Fruit fly (Drosophila melanogaster) whole organism, wandering third instar larva: Measurements from ENCODE around the gene Dad1.

ENCODE experiments used
- CG32264 ChIP-seq: fragments of 200-800 bp; sonication (Bioruptor generic); optimal IDR thresholded peaks from 2 replicates; lab custom pipeline; 2016; ENCODE audit warnings: missing biosample characterization, missing genetic modification characterization
- CG9705 ChIP-seq: fragments of 200-800 bp; sonication (Bioruptor generic); optimal IDR thresholded peaks from 2 replicates; lab custom pipeline; 2018; ENCODE audit warnings: missing biosample characterization, mild to moderate bottlenecking, missing genetic modification characterization
- CrebA ChIP-seq: fragments of 200-800 bp; sonication (Bioruptor generic); optimal IDR thresholded peaks from 2 replicates; lab custom pipeline; 2016; ENCODE audit warnings: missing biosample characterization, mild to moderate bottlenecking, missing genetic modification characterization, borderline replicate concordance
- Dfd ChIP-seq: fragments of >200 bp; optimal IDR thresholded peaks from 2 replicates; lab custom pipeline; 2017; ENCODE audit warnings: missing biosample characterization, missing genetic modification characterization
- Dif ChIP-seq: fragments of 200-275, 200-300 bp; sonication (Bioruptor generic); optimal IDR thresholded peaks from 2 replicates; lab custom pipeline; 2018; ENCODE audit warnings: missing biosample characterization, missing genetic modification characterization; ENCODE audit not compliant: partially characterized antibody
- HLH106 ChIP-seq: fragments of 200-800 bp; optimal IDR thresholded peaks from 3 replicates; lab custom pipeline; 2019; ENCODE audit warnings: missing biosample characterization, mild to moderate bottlenecking, missing genetic modification characterization, moderate library complexity
- Hnf4 ChIP-seq: fragments of 200-800 bp; sonication (Bioruptor generic); optimal IDR thresholded peaks from 2 replicates; lab custom pipeline; 2016; ENCODE audit warnings: missing biosample characterization, mild to moderate bottlenecking, missing genetic modification characterization
- Hr83 ChIP-seq: fragments of 200-300 bp; sonication (Bioruptor generic); optimal IDR thresholded peaks from 2 replicates; lab custom pipeline; 2016; ENCODE audit warnings: missing biosample characterization, mild to moderate bottlenecking, missing genetic modification characterization, moderate library complexity; ENCODE audit not compliant: poor library complexity, severe bottlenecking
- Mio ChIP-seq: sonication (Bioruptor generic); optimal IDR thresholded peaks from 2 replicates; lab custom pipeline; 2016; ENCODE audit warnings: missing biosample characterization, missing genetic modification characterization
- N ChIP-seq: fragments of >200 bp; optimal IDR thresholded peaks from 2 replicates; lab custom pipeline; 2018; ENCODE audit warnings: missing biosample characterization, missing external identifiers, missing genetic modification characterization
- OdsH ChIP-seq: fragments of 200-800 bp; sonication (Bioruptor generic); optimal IDR thresholded peaks from 2 replicates; lab custom pipeline; 2016; ENCODE audit warnings: missing biosample characterization, mild to moderate bottlenecking, missing genetic modification characterization
- brk ChIP-seq: fragments of 200-800 bp; sonication (Bioruptor generic); optimal IDR thresholded peaks from 2 replicates; lab custom pipeline; 2016; ENCODE audit warnings: missing biosample characterization, mild to moderate bottlenecking, missing genetic modification characterization
- dl ChIP-seq, 2 experiments: fragments of 175-275, 200-275 bp in 1 of 2; fragments of 200-275 bp in 1 of 2; sonication (Bioruptor generic); optimal IDR thresholded peaks; lab custom pipeline; 2018; ENCODE audit warnings: mild to moderate bottlenecking in 2 of 2, missing biosample characterization in 2 of 2, missing genetic modification characterization in 2 of 2, moderate library complexity in 2 of 2; ENCODE audit not compliant: partially characterized antibody in 2 of 2, insufficient read depth in 1 of 2
- dmrt93B ChIP-seq: fragments of 200-800 bp; sonication (Bioruptor generic); optimal IDR thresholded peaks from 2 replicates; lab custom pipeline; 2018; ENCODE audit warnings: missing biosample characterization, mild to moderate bottlenecking, missing genetic modification characterization
- foxo ChIP-seq, 2 experiments: fragments of 200-800 bp; sonication (Bioruptor generic); optimal IDR thresholded peaks; 2 replicates in 1 of 2; 3 replicates in 1 of 2; lab custom pipeline; 2016 to 2017; ENCODE audit warnings: missing biosample characterization in 2 of 2, missing genetic modification characterization in 2 of 2
- h ChIP-seq: fragments of 200-800 bp; sonication (Bioruptor generic); optimal IDR thresholded peaks from 3 replicates; lab custom pipeline; 2016; ENCODE audit warnings: missing biosample characterization, mild to moderate bottlenecking, missing genetic modification characterization
- lola ChIP-seq: fragments of >200 bp; optimal IDR thresholded peaks from 2 replicates; lab custom pipeline; 2017; ENCODE audit warnings: missing biosample characterization, missing genetic modification characterization
- pan ChIP-seq: fragments of >200 bp; optimal IDR thresholded peaks from 2 replicates; lab custom pipeline; 2017
- psq ChIP-seq: fragments of 200-800 bp; sonication (Bioruptor generic); optimal IDR thresholded peaks from 3 replicates; lab custom pipeline; 2017; ENCODE audit warnings: missing biosample characterization, mild to moderate bottlenecking, missing genetic modification characterization, moderate library complexity
- rgr ChIP-seq: fragments of 200-800 bp; sonication (Bioruptor generic); optimal IDR thresholded peaks from 3 replicates; lab custom pipeline; 2016; ENCODE audit warnings: missing biosample characterization, mild to moderate bottlenecking, missing genetic modification characterization
- sage ChIP-seq: fragments of 200-800 bp; sonication (Bioruptor generic); optimal IDR thresholded peaks from 2 replicates; lab custom pipeline; 2016; ENCODE audit warnings: missing biosample characterization, mild to moderate bottlenecking, missing genetic modification characterization
- sv ChIP-seq: fragments of 200-800 bp; sonication (Bioruptor generic); optimal IDR thresholded peaks from 3 replicates; lab custom pipeline; 2016; ENCODE audit warnings: missing biosample characterization, missing genetic modification characterization
- tai ChIP-seq: sonication (Bioruptor generic); optimal IDR thresholded peaks from 2 replicates; lab custom pipeline; 2016; ENCODE audit warnings: missing biosample characterization, missing genetic modification characterization
- usp ChIP-seq: fragments of >200 bp; optimal IDR thresholded peaks from 2 replicates; lab custom pipeline; 2017; ENCODE audit warnings: missing biosample characterization, missing genetic modification characterization
- woc ChIP-seq: sonication (Bioruptor generic); optimal IDR thresholded peaks from 2 replicates; lab custom pipeline; 2016; ENCODE audit warnings: missing biosample characterization, mild to moderate bottlenecking, missing genetic modification characterization

Gene Dad1

DNA sequence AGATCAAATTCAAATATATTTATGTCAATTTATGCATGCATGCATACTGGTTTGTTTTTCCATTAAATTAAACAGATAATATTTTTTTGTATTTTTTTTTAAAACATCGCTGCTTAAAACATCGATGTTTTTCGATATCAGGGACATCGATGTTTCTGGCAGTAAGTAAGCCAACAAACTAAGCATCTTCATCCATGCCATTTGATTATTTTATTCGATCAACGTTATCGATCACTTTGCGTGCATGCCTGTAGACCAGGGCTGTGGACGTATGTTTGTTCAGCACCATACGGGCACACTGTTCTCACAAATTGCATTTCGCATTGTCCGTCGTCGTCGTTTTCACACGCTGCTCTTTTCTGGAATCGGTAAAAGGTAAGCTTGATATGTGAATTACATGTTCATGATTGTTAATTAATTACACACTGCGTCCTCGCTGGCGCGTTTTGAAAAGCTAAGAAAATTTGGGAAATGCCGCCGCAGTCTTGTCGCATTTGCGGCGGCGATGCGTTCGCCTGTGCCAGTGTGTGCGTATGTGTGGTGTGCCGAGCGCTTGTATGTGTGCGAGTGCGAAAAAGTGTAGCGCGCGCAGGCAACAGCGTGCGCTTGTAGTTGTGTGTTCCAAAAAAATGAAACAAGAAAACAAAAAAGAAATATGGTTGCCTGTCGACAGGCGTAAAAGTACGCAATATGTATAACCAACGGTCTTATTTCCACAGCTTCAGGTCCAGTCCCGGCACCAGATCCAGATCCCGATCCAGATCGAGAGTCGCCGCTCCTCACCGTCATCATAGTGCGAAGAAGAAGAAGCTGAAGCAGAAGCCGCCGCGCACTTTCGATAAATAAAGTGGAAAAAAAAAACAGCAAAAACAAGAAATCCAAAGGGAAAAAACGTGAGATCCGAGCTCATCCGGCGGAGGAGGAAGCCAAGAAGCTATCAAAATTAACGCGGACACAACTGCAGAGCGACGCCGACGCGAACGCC, 19.6 kb upstream of the Dad1 start, which contains the start of gene emb (continued):
- TF ChIP-seq CG9705 (GFP tag; lab: Kevin White, UChicago): peak; percentile 25
- peak; percentile 75 for TF ChIP-seq N (GFP tag; lab: Kevin White, UChicago)
- no peak for TF ChIP-seq Hnf4 (GFP tag; lab: Kevin White, UChicago)
- TF ChIP-seq usp (GFP tag; lab: Kevin White, UChicago): no peak
- TF ChIP-seq OdsH (GFP tag; lab: Kevin White, UChicago): peak; percentile 40
- TF ChIP-seq h (GFP tag; lab: Kevin White, UChicago): peak; percentile 58
- no peak for TF ChIP-seq CrebA (GFP tag; lab: Kevin White, UChicago)
- peak; percentile 11 for TF ChIP-seq HLH106 (tag; lab: Kevin White, UChicago)

DNA sequence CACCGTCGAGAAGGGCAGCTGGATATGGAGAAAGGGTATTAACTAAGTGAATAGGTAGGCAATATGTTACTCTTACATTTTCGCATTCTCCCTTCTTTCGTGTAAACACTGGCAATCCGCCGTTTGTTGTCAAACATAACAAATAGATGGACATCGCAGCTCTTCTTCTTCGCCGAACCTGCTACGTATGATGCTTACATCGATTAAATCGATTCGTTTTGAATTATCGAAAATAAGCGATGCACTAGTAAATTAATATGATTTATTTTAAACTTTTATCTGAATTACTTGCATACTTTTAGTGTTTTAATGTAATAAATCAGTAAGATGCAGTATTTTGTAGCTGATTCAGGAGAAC, 19.0 kb upstream of the Dad1 start, which contains the start of gene fy:
Gene fy, minus strand, starts transcription at position 353 of the 358 bp plus-strand sequence.
- TF ChIP-seq CrebA (GFP tag; lab: Kevin White, UChicago) (no peak), dmrt93B (GFP tag; lab: Kevin White, UChicago) (no peak), dl (GFP tag; optimal IDR thresholded peaks at IDR 0.05; lab: Kevin White, UChicago; ENCODE audit: insufficient read depth in 1 of 2, partially characterized antibody in 2 of 2) (no peak), sv (GFP tag; lab: Kevin White, UChicago) (no peak), HLH106 (tag; lab: Kevin White, UChicago) (no peak)

DNA sequence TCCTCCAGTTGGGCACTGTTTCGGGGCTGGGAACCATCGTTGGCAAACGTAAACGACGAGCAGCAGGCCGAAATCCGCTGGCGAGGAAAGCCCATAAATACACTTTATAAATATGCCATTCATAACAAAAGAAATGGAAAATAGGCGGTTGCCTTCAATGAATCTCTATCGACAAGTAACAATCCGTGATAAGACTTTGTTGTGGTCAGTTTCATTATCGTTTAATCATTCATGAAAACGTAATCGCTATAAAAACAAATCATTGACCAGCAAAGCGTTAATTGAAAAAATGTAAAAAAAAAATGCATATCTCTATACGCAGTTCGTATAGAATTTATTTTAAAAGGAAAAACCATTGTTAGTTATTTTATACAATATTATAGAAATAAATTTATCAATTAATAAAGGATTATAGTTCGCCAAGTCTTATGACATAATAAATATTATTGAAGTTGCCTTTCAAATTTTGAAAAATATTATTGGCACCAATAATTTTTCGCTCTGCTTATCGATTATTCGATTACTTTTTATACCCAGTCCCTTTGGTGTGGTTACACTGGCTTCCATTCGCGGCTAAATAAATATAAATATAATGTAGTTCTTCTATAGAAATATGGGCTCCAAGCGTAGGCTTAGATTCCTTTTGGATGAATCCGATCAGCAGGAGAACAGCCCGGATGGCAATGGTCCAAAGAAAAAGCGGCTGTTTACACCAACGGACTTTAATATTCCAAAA, 16.1 kb upstream of the Dad1 start, which contains the start of gene CG31898:
Gene CG31898, plus strand, starts transcription at position 559 of the 736 bp plus-strand sequence.
- TF ChIP-seq sage (GFP tag; lab: Kevin White, UChicago) (peak; percentile 26), tai (no peak), Dfd (GFP tag; lab: Kevin White, UChicago) (no peak), Dif (GFP tag; lab: Kevin White, UChicago) (no peak)

DNA sequence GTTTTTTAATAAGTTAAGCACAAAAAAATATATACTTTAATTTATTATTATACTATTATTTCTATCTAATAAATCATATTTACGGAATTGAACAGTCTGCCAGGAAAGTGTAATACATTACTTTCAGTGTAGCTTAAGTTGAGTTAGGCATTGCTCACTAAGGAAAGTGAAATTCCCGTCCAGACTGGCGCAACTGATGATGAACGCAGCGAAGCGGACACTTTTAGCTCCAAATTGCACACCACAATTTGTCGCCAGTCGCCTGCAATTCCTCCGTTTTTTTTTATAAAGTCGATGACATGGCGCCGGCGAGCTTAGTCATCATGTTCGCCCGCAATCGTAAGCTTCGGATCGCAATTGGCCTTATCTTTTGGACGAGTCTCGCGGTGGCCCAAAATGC, 14.8 kb upstream of the Dad1 start, which contains the start of gene CG13386:
Gene CG13386, plus strand, starts transcription at position 301 of the 400 bp plus-strand sequence.
- TF ChIP-seq lola (GFP tag; lab: Kevin White, UChicago) (no peak), CrebA (GFP tag; lab: Kevin White, UChicago) (no peak), CG32264 (no peak), psq (no peak), Dfd (GFP tag; lab: Kevin White, UChicago) (no peak), foxo (GFP tag; optimal IDR thresholded peaks at IDR 0.05; lab: Kevin White, UChicago) (no peak), brk (GFP tag; lab: Kevin White, UChicago) (no peak), OdsH (GFP tag; lab: Kevin White, UChicago) (no peak), Hnf4 (GFP tag; lab: Kevin White, UChicago) (no peak), rgr (GFP tag; lab: Kevin White, UChicago) (no peak), pan (lab: Kevin White, UChicago) (no peak), Mio (GFP tag; lab: Kevin White, UChicago) (no peak)

DNA sequence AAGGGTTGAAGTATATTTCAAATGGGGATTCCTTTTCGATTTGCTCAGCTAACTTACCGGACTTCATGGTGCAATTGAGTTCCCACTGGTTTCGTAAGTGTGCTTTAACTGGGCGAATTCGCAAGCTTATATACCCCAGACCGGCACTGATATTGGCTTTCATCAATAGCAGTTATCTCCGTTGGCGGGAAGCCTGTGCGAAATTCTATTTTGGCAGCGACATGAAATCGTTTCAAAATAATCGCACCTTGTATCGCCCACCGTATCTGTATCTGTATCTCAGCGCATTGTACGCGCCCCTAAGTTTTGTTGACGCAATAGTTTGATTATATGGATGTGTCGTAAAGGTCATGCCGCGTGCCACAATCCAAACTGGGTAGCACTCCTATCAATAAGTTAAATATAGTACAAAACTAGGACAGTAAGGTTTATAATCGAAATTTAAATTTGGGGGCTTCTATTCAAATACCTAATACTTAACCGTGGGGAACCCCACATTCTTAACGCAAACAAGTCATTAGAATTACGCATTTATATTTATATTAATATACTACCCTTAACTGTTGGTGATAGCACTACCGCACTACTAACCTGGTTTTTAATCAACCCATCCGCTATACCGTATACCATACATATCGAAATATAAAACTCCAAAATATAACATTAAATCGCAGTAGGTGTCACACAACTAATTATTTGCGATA, 12.2 kb upstream of the Dad1 start, which contains the start of the genes Peritrophin-15a and CG13385:
Gene Peritrophin-15a, minus strand, starts transcription at position 101 of the 704 bp plus-strand sequence.
Gene CG13385, plus strand, starts transcription at position 654 of the 704 bp plus-strand sequence.
- TF ChIP-seq h (GFP tag; lab: Kevin White, UChicago): no peak
- no peak for TF ChIP-seq Hr83 (GFP tag; lab: Kevin White, UChicago)
- TF ChIP-seq woc (GFP tag; lab: Kevin White, UChicago): no peak
